Worm (Caenorhabditis elegans) whole organism, L2 larva: ENCODE results near the gene nit-1.

Experiments used
- C34F6.9 ChIP-seq: fragments of 150-350 bp; optimal IDR thresholded peaks from 2 replicates; lab custom pipeline; 2014; ENCODE audit warnings: missing biosample characterization, missing genetic modification characterization
- F13H6.1 ChIP-seq: sonication (generic microtip); optimal IDR thresholded peaks from 2 replicates; lab custom pipeline; 2016; ENCODE audit warnings: missing genetic modification characterization, missing compliant biosample characterization
- Y55F3AM.14 ChIP-seq: fragments of 200-800 bp; sonication (Bioruptor generic); optimal IDR thresholded peaks from 2 replicates; lab custom pipeline; 2018; ENCODE audit warnings: mild to moderate bottlenecking, missing genetic modification characterization, missing compliant biosample characterization
- ZK546.5 ChIP-seq: sonication (generic microtip); optimal IDR thresholded peaks from 2 replicates; lab custom pipeline; 2017; ENCODE audit warnings: missing biosample characterization, missing genetic modification characterization
- blmp-1 ChIP-seq: sonication (generic microtip); optimal IDR thresholded peaks from 2 replicates; lab custom pipeline; 2017; ENCODE audit warnings: missing genetic modification characterization, mild to moderate bottlenecking, missing compliant biosample characterization, antibody characterized with exemption, moderate library complexity; ENCODE audit not compliant: insufficient read depth
- ceh-16 ChIP-seq: fragments of 150-350 bp; optimal IDR thresholded peaks from 2 replicates; lab custom pipeline; 2014; ENCODE audit warnings: missing biosample characterization, missing genetic modification characterization
- ceh-82 ChIP-seq: fragments of 150-350 bp; optimal IDR thresholded peaks from 2 replicates; lab custom pipeline; 2014; ENCODE audit warnings: missing biosample characterization, missing genetic modification characterization
- crh-2 ChIP-seq: sonication (generic microtip); optimal IDR thresholded peaks from 2 replicates; lab custom pipeline; 2017; ENCODE audit warnings: missing biosample characterization, missing genetic modification characterization
- dmd-4 ChIP-seq: sonication (generic microtip); optimal IDR thresholded peaks from 2 replicates; lab custom pipeline; 2017; ENCODE audit warnings: missing biosample characterization, missing genetic modification characterization
- egl-27 ChIP-seq: sonication (generic microtip); optimal IDR thresholded peaks from 3 replicates; lab custom pipeline; 2017; ENCODE audit warnings: missing biosample characterization, missing genetic modification reagents, missing genetic modification characterization
- elt-1 ChIP-seq: fragments of 150-350 bp; optimal IDR thresholded peaks from 2 replicates; lab custom pipeline; 2014; ENCODE audit warnings: missing biosample characterization, missing genetic modification characterization
- elt-3 ChIP-seq: sonication (generic microtip); optimal IDR thresholded peaks from 2 replicates; lab custom pipeline; 2017; ENCODE audit warnings: missing biosample characterization, missing genetic modification characterization
- fos-1 ChIP-seq: fragments of 150-350 bp; optimal IDR thresholded peaks from 2 replicates; lab custom pipeline; 2014; ENCODE audit warnings: missing biosample characterization, missing genetic modification characterization
- gmeb-1 ChIP-seq: fragments of 150-350 bp; optimal IDR thresholded peaks from 2 replicates; lab custom pipeline; 2014; ENCODE audit warnings: missing biosample characterization, missing genetic modification characterization
- lin-11 ChIP-seq: fragments of 150-350 bp; sonication (generic microtip); optimal IDR thresholded peaks from 2 replicates; lab custom pipeline; 2014; ENCODE audit warnings: missing biosample characterization, missing genetic modification characterization, inconsistent platforms, mixed read lengths
- lin-13 ChIP-seq: fragments of 150-350 bp; optimal IDR thresholded peaks from 2 replicates; lab custom pipeline; 2014; ENCODE audit warnings: missing biosample characterization, missing genetic modification reagents, missing genetic modification characterization
- lsy-2 ChIP-seq, 2 experiments: fragments of 150-350 bp in 1 of 2; sonication (generic microtip) in 1 of 2; optimal IDR thresholded peaks; 2 replicates each; lab custom pipeline; 2014 to 2017; ENCODE audit warnings: missing biosample characterization in 2 of 2, missing genetic modification characterization in 2 of 2
- mab-5 ChIP-seq: fragments of 150-350 bp; optimal IDR thresholded peaks from 2 replicates; lab custom pipeline; 2014; ENCODE audit warnings: missing biosample characterization, missing genetic modification characterization
- mdl-1 ChIP-seq, 2 experiments: fragments of 150-350 bp in 1 of 2; sonication (generic microtip) in 1 of 2; optimal IDR thresholded peaks; 2 replicates each; lab custom pipeline; 2017; ENCODE audit warnings: missing biosample characterization in 2 of 2, missing genetic modification characterization in 2 of 2
- nhr-10 ChIP-seq: sonication (generic microtip); optimal IDR thresholded peaks from 2 replicates; lab custom pipeline; 2017; ENCODE audit warnings: missing biosample characterization, missing genetic modification characterization
- nhr-11 ChIP-seq: fragments of 150-350 bp; optimal IDR thresholded peaks from 2 replicates; lab custom pipeline; 2014; ENCODE audit warnings: missing biosample characterization, missing genetic modification characterization
- nhr-129 ChIP-seq: fragments of 150-350 bp; optimal IDR thresholded peaks from 2 replicates; lab custom pipeline; 2014; ENCODE audit warnings: missing biosample characterization, missing genetic modification characterization
- nhr-23 ChIP-seq: fragments of 150-350 bp; optimal IDR thresholded peaks from 2 replicates; lab custom pipeline; 2014; ENCODE audit warnings: missing biosample characterization, missing genetic modification reagents, missing genetic modification characterization
- nhr-25 ChIP-seq: fragments of 150-350 bp; sonication (generic microtip); optimal IDR thresholded peaks from 3 replicates; lab custom pipeline; 2014; ENCODE audit warnings: missing biosample characterization, missing genetic modification characterization
- peb-1 ChIP-seq: fragments of 150-350 bp; optimal IDR thresholded peaks from 2 replicates; lab custom pipeline; 2014; ENCODE audit warnings: missing biosample characterization, missing genetic modification characterization
- sem-4 ChIP-seq: fragments of 150-350 bp; optimal IDR thresholded peaks from 2 replicates; lab custom pipeline; 2014; ENCODE audit warnings: missing biosample characterization, missing genetic modification reagents, missing genetic modification characterization
- skn-1 ChIP-seq: sonication (generic microtip); optimal IDR thresholded peaks from 2 replicates; lab custom pipeline; 2017; ENCODE audit warnings: missing biosample characterization, missing genetic modification characterization
- sma-3 ChIP-seq: sonication (generic microtip); optimal IDR thresholded peaks from 2 replicates; lab custom pipeline; 2016; ENCODE audit warnings: missing genetic modification reagents, missing genetic modification characterization, missing compliant biosample characterization
- sma-9 ChIP-seq, 2 experiments: fragments of 150-350 bp in 1 of 2; sonication (generic microtip) in 1 of 2; optimal IDR thresholded peaks; 2 replicates each; lab custom pipeline; 2014 to 2016; ENCODE audit warnings: missing genetic modification characterization in 2 of 2, mild to moderate bottlenecking in 1 of 2, missing biosample characterization in 1 of 2, missing compliant biosample characterization in 1 of 2, missing genetic modification reagents in 1 of 2, moderate library complexity in 1 of 2
- unc-39 ChIP-seq: fragments of 150-350 bp; optimal IDR thresholded peaks from 2 replicates; lab custom pipeline; 2014; ENCODE audit warnings: missing biosample characterization, missing genetic modification characterization
- unc-62 ChIP-seq: fragments of 150-350 bp; optimal IDR thresholded peaks from 2 replicates; lab custom pipeline; 2014; ENCODE audit warnings: missing biosample characterization, missing genetic modification reagents, missing genetic modification characterization
- zag-1 ChIP-seq: fragments of 150-350 bp; optimal IDR thresholded peaks from 2 replicates; lab custom pipeline; 2014; ENCODE audit warnings: missing biosample characterization, missing genetic modification characterization
- ztf-1 ChIP-seq: fragments of 200-800 bp; sonication (Bioruptor generic); conservative IDR thresholded peaks from 2 replicates; pipeline ENCODE4 v1.3.6; 2022; ENCODE audit warnings: missing genetic modification characterization, missing compliant biosample characterization
- ztf-11 ChIP-seq: sonication (generic microtip); optimal IDR thresholded peaks from 2 replicates; lab custom pipeline; 2017; ENCODE audit warnings: missing biosample characterization, missing genetic modification characterization
- ztf-4 ChIP-seq: fragments of 150-350 bp; optimal IDR thresholded peaks from 2 replicates; lab custom pipeline; 2014; ENCODE audit warnings: missing biosample characterization, missing genetic modification characterization

nit-1 gene

DNA sequence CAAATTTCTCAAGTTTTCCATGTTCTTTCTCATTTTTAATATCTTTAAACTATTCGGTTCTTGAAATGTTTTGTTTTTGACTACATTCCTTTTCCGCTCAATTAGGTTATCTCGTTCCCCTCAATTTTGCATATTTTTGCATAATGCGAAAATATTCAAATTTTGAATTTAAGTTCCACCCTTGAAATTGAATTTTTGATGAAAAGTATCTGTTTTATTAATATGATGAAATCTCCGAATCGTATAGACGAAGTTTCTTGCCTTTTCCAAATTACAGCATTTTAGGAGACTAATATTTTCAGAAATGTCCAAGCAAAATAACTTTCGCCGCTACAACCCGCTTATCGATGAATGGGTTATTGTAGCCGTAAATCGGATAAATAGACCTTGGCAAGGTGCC, 3.4 kb upstream of the nit-1 start, which contains the start of gene ZK1058.3:
Gene ZK1058.3, plus strand, starts transcription at position 301 of the 400 bp plus-strand sequence.
- TF ChIP-seq mab-5 (tag; lab: Kevin White, UChicago), result no peak
- TF ChIP-seq lsy-2 (tag; optimal IDR thresholded peaks at IDR 0.05; lab: Kevin White, UChicago), result no peak

DNA sequence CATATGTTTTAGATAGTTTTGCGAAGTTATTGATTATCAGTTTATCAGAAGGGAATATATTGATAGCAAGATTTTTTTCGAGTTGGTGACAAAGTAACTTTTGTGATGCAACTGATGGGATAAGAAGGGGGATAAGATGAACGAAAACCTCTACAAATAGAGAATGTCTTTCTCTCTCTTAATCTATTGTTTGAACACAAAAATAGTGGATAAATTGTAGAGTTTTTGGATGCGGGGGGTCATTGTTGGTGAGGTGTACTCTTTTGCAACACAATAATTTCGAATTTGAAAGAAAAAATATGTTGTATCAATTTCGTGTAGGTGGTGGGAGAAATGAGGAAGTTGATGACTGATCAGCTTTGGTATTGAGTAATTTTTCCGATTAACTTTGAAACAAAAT, 4.1 kb downstream of the nit-1 start, which contains the start of gene ZK1058.9:
Gene ZK1058.9, minus strand, starts transcription at position 101 of the 400 bp plus-strand sequence.
- TF ChIP-seq ztf-4 (tag; lab: Kevin White, UChicago), result no peak
- no peak for TF ChIP-seq egl-27
- TF ChIP-seq gmeb-1 (tag; lab: Kevin White, UChicago), result no peak
- no peak for TF ChIP-seq zag-1 (tag; lab: Kevin White, UChicago)
- no peak for TF ChIP-seq elt-1 (tag; lab: Kevin White, UChicago)
- no peak for TF ChIP-seq nhr-25 (tag; lab: Kevin White, UChicago)
- TF ChIP-seq F13H6.1 (tag; lab: Kevin White, UChicago), result no peak
- TF ChIP-seq unc-39 (tag; lab: Kevin White, UChicago), result no peak
- TF ChIP-seq nhr-10, result no peak
- no peak for TF ChIP-seq elt-3 (tag; lab: Kevin White, UChicago)
- no peak for TF ChIP-seq lin-11 (tag; lab: Kevin White, UChicago)
- no peak for TF ChIP-seq lin-13 (GFP tag; lab: Kevin White, UChicago)
- TF ChIP-seq, all 48 proteins: peak for 0

DNA sequence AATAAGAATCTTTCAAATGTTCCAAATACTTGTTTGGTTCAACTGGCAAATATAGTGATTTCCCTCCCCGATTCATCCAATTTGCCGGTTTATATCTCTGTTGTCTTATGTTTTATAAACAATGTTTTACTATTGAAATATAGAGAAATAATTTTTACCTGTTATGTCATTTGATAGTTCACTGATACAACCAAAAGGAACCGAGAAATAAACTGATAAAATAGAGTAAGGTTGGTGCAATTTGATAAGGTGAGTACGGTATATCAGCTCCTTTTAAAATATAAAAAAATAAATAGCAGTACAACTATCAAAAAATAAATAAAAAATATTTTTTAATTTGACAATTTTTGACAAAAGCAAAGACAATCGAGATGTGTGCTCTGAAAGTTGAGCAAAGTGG, 4.8 kb downstream of the nit-1 start:
- TF ChIP-seq lsy-2 (tag; optimal IDR thresholded peaks at IDR 0.05; lab: Kevin White, UChicago) (no peak), ztf-4 (tag; lab: Kevin White, UChicago) (no peak), elt-3 (tag; lab: Kevin White, UChicago) (no peak), fos-1 (tag; lab: Kevin White, UChicago) (peak; percentile 15), ceh-16 (tag; lab: Kevin White, UChicago) (no peak)

DNA sequence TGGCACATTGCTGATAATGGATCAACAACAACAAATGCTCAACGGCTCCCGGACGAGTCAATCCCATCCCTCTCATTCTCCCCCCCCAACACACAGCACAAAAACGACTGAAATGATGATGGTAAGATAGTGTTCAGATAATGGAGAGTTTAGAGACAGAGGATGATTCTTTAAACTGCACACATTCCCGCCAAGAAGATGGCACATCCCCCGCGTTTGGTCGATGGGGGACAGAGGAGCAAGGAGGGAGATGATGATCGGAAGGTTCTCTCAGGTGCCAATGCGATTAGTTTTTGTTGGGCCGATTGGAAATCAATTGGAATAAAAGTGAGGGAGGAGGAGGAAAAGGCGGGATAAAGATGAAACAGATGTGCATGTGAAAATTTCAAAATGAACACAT, 5.4 kb downstream of the nit-1 start:
- TF ChIP-seq lin-11 (tag; lab: Kevin White, UChicago) (no peak), nhr-11 (tag; lab: Kevin White, UChicago) (no peak), blmp-1 (no peak), mab-5 (tag; lab: Kevin White, UChicago) (no peak), nhr-129 (peak; percentile 59), lin-13 (GFP tag; lab: Kevin White, UChicago) (no peak), nhr-10 (no peak), dmd-4 (tag; lab: Kevin White, UChicago) (no peak), sma-3 (GFP tag; lab: Kevin White, UChicago) (no peak), skn-1 (tag; lab: Kevin White, UChicago) (no peak), ZK546.5 (tag; lab: Kevin White, UChicago) (no peak), ztf-1 (no peak), ztf-4 (tag; lab: Kevin White, UChicago) (peak; percentile 6), mdl-1 (tag; optimal IDR thresholded peaks at IDR 0.05; lab: Kevin White, UChicago) (no peak), peb-1 (tag; lab: Kevin White, UChicago) (no peak), ceh-82 (tag; lab: Kevin White, UChicago) (no peak), zag-1 (tag; lab: Kevin White, UChicago) (no peak), crh-2 (tag; lab: Kevin White, UChicago) (no peak), ztf-11 (no peak), sma-9 (GFP tag; optimal IDR thresholded peaks at IDR 0.05; lab: Kevin White, UChicago) (peak; percentile 46), sma-9 (tag; optimal IDR thresholded peaks at IDR 0.05; lab: Kevin White, UChicago) (no peak), unc-62 (GFP tag; lab: Kevin White, UChicago) (no peak), C34F6.9 (tag; lab: Kevin White, UChicago) (peak; percentile 40), F13H6.1 (tag; lab: Kevin White, UChicago) (peak; percentile 43), sem-4 (tag; lab: Kevin White, UChicago) (no peak)

DNA sequence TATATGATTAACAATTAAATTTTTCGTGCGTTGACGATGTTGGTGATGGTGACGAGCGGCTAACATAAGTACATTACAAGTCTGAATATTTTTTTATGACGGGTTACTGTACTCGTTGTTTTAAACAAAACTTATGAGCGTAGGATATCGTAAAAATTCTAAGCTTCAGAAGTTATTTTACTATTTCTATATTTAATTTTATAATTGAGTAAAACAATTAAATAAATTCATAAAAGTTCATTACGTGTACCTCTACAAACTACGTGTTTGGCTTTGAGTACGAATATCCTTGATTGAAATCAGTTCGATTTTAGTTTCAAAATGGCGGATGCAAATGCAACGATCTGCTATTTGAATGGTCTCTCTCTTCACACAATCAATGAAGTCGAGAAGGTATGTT, 6.1 kb downstream of the nit-1 start, which contains the start of gene F37A8.1:
Gene F37A8.1, plus strand, starts transcription at position 301 of the 400 bp plus-strand sequence.
- TF ChIP-seq crh-2 (tag; lab: Kevin White, UChicago) (no peak), Y55F3AM.14 (no peak), ztf-4 (tag; lab: Kevin White, UChicago) (no peak), lin-13 (GFP tag; lab: Kevin White, UChicago) (no peak), egl-27 (no peak), nhr-23 (tag; lab: Kevin White, UChicago) (no peak), ztf-1 (no peak)
